Worm (Caenorhabditis elegans) whole organism, late embryonic: ENCODE data around the gene pqn-35.

Source experiments
- K09A11.1 ChIP-seq: sonication (generic microtip); optimal IDR thresholded peaks from 2 replicates; lab custom pipeline; 2017; ENCODE audit warnings: antibody characterized with exemption, mild to moderate bottlenecking, missing genetic modification characterization, missing compliant biosample characterization; ENCODE audit not compliant: insufficient read depth
- ceh-6 ChIP-seq: fragments of 200-800 bp; sonication (Bioruptor generic); optimal IDR thresholded peaks from 2 replicates; lab custom pipeline; 2018; ENCODE audit warnings: mild to moderate bottlenecking, missing genetic modification characterization, missing compliant biosample characterization
- lin-11 ChIP-seq: fragments of 200-800 bp; sonication (Bioruptor generic); optimal IDR thresholded peaks from 2 replicates; lab custom pipeline; 2018; ENCODE audit warnings: mild to moderate bottlenecking, missing genetic modification characterization, missing compliant biosample characterization
- nhr-232 ChIP-seq: sonication (generic microtip); optimal IDR thresholded peaks from 2 replicates; lab custom pipeline; 2016; ENCODE audit warnings: missing genetic modification characterization, missing compliant biosample characterization
- unc-3 ChIP-seq, 2 experiments: fragments of 200-800 bp in 1 of 2; sonication (Bioruptor generic) in 1 of 2; sonication (generic microtip) in 1 of 2; conservative IDR thresholded peaks in 1 of 2; optimal IDR thresholded peaks in 1 of 2; 2 replicates each; pipeline versions ENCODE4 v1.3.6 to Lab custom; 2016 to 2022; ENCODE audit warnings: missing compliant biosample characterization in 2 of 2, missing genetic modification characterization in 2 of 2, missing genetic modification reagents in 1 of 2

The pqn-35 gene

DNA sequence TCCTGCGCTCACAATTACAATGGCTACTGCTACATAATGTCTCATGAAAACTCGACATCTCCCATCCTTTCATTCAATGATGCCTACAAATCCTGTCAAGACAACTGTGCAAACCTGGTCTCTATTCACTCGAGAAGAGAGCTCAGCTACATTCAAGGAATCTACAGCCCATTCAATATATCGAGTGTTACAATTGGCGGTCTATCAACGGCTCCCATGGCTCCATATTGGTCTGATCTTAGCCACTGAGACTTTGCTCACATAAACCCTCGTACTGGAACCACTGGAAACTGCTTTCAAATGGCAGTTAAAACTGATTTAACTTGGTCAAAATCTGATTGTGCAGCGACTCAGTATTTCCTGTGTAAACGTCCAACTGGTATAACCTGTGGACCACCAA lies 62.7 kb downstream of the pqn-35 start, which contains the start of gene T05A7.3:
T05A7.3 (plus strand) TSS at position 301 of the 400 bp plus-strand sequence.
- TF ChIP-seq ceh-6 (GFP tag; lab: Kevin White, UChicago) (no peak), lin-11 (tag; lab: Kevin White, UChicago) (no peak), nhr-232 (tag; lab: Kevin White, UChicago) (no peak), unc-3 (GFP tag; conservative IDR thresholded peaks at IDR 0.05; lab: Robert Waterston, UW) (no peak), unc-3 (tag; optimal IDR thresholded peaks at IDR 0.05; lab: Kevin White, UChicago) (no peak), K09A11.1 (tag; lab: Kevin White, UChicago) (no peak)
